Worm (Caenorhabditis elegans): ENCODE data around the gene T07C12.10.
A peak's percentile ranks its signal among the peaks of the same experiment; 100 is the strongest.

- peak; percentile 43 for TF ChIP-seq jun-1 (tag; optimal IDR thresholded peaks at IDR 0.05)
- no peak for TF ChIP-seq fos-1 (tag; optimal IDR thresholded peaks at IDR 0.05)
- TF ChIP-seq fkh-10 (GFP tag; optimal IDR thresholded peaks at IDR 0.05): no peak
- TF ChIP-seq zip-4 (GFP tag; optimal IDR thresholded peaks at IDR 0.05): no peak
- TF ChIP-seq aly-2 (tag; optimal IDR thresholded peaks at IDR 0.05): no peak
- TF ChIP-seq mep-1 (tag; optimal IDR thresholded peaks at IDR 0.05): no peak
- no peak for TF ChIP-seq lsy-2 (tag; optimal IDR thresholded peaks at IDR 0.05)
Measured at ce11 chrV:9925647-9926046, 34.6 kb downstream of the T07C12.10 start.
